Worm (Caenorhabditis elegans) whole organism, L1 larva: ENCODE measurements around the gene lido-14.

Experiments used
- C16A3.4 ChIP-seq: fragments of 150-350 bp; optimal IDR thresholded peaks from 2 replicates; lab custom pipeline; 2014; ENCODE audit warnings: missing biosample characterization, missing genetic modification characterization
- C34B4.2 ChIP-seq: sonication (generic microtip); optimal IDR thresholded peaks from 2 replicates; lab custom pipeline; 2017; ENCODE audit warnings: mild to moderate bottlenecking, missing genetic modification characterization, missing compliant biosample characterization
- Y116A8C.19 ChIP-seq: sonication (generic microtip); optimal IDR thresholded peaks from 2 replicates; lab custom pipeline; 2016; ENCODE audit warnings: missing compliant biosample characterization, missing genetic modification characterization, borderline replicate concordance
- alr-1 ChIP-seq: fragments of 200-800 bp; sonication (Bioruptor generic); optimal IDR thresholded peaks from 2 replicates; lab custom pipeline; 2018; ENCODE audit warnings: borderline replicate concordance, mild to moderate bottlenecking, missing genetic modification characterization, missing compliant biosample characterization
- aly-2 ChIP-seq: fragments of 150-350 bp; optimal IDR thresholded peaks from 2 replicates; lab custom pipeline; 2014; ENCODE audit warnings: missing biosample characterization, missing genetic modification characterization
- blmp-1 ChIP-seq: fragments of 150-350 bp; optimal IDR thresholded peaks from 2 replicates; lab custom pipeline; 2014; ENCODE audit warnings: missing biosample characterization, missing genetic modification characterization
- ceh-63 ChIP-seq: fragments of 200-800 bp; sonication (Bioruptor generic); optimal IDR thresholded peaks from 2 replicates; lab custom pipeline; 2018; ENCODE audit warnings: mild to moderate bottlenecking, missing genetic modification characterization, missing compliant biosample characterization
- ceh-8 ChIP-seq: fragments of 200-800 bp; sonication (Bioruptor generic); optimal IDR thresholded peaks from 2 replicates; lab custom pipeline; 2018; ENCODE audit warnings: mild to moderate bottlenecking, missing genetic modification characterization, moderate library complexity, missing compliant biosample characterization
- ces-1 ChIP-seq: fragments of 150-350 bp; optimal IDR thresholded peaks from 2 replicates; lab custom pipeline; 2014; ENCODE audit warnings: missing biosample characterization, missing genetic modification reagents, missing genetic modification characterization
- dsc-1 ChIP-seq: sonication (generic microtip); optimal IDR thresholded peaks from 2 replicates; lab custom pipeline; 2016; ENCODE audit warnings: mild to moderate bottlenecking, missing genetic modification characterization, missing compliant biosample characterization
- efl-3 ChIP-seq: fragments of 200-800 bp; sonication (Bioruptor generic); optimal IDR thresholded peaks from 2 replicates; lab custom pipeline; 2018; ENCODE audit warnings: mild to moderate bottlenecking, missing genetic modification characterization, missing compliant biosample characterization
- egl-27 ChIP-seq, 2 experiments: fragments of 150-350 bp in 1 of 2; sonication (generic microtip); optimal IDR thresholded peaks; 3 replicates each; lab custom pipeline; 2017 to 2018; ENCODE audit warnings: missing biosample characterization in 2 of 2, missing genetic modification characterization in 2 of 2, missing genetic modification reagents in 2 of 2
- elt-2 ChIP-seq: sonication (generic microtip); optimal IDR thresholded peaks from 2 replicates; lab custom pipeline; 2016; ENCODE audit warnings: missing genetic modification characterization, mild to moderate bottlenecking, inconsistent platforms, missing compliant biosample characterization, missing genetic modification reagents
- fkh-10 ChIP-seq: sonication (generic microtip); optimal IDR thresholded peaks from 2 replicates; lab custom pipeline; 2017; ENCODE audit warnings: missing biosample characterization, missing genetic modification reagents, missing genetic modification characterization
- fkh-4 ChIP-seq: sonication (generic microtip); optimal IDR thresholded peaks from 2 replicates; lab custom pipeline; 2016; ENCODE audit warnings: missing compliant biosample characterization, missing genetic modification characterization, borderline replicate concordance
- hlh-4 ChIP-seq: sonication (generic microtip); optimal IDR thresholded peaks from 2 replicates; lab custom pipeline; 2016; ENCODE audit warnings: mild to moderate bottlenecking, missing genetic modification characterization, missing compliant biosample characterization
- jun-1 ChIP-seq: fragments of 150-350 bp; optimal IDR thresholded peaks from 2 replicates; lab custom pipeline; 2014; ENCODE audit warnings: missing biosample characterization, missing genetic modification reagents, missing genetic modification characterization
- lin-14 ChIP-seq: fragments of 200-800 bp; sonication (Bioruptor generic); optimal IDR thresholded peaks from 2 replicates; lab custom pipeline; 2018; ENCODE audit warnings: mild to moderate bottlenecking, missing genetic modification characterization, moderate library complexity, missing compliant biosample characterization
- lin-39 ChIP-seq: fragments of 150-350 bp; optimal IDR thresholded peaks from 2 replicates; lab custom pipeline; 2014; ENCODE audit warnings: missing biosample characterization, missing genetic modification reagents, missing genetic modification characterization
- lir-3 ChIP-seq: sonication (generic microtip); optimal IDR thresholded peaks from 2 replicates; lab custom pipeline; 2016; ENCODE audit warnings: mild to moderate bottlenecking, missing genetic modification characterization, moderate library complexity, missing compliant biosample characterization; ENCODE audit not compliant: poor library complexity
- lsy-2 ChIP-seq, 2 experiments: fragments of 150-350 bp; optimal IDR thresholded peaks; 2 replicates each; lab custom pipeline; 2014; ENCODE audit warnings: missing biosample characterization in 2 of 2, missing genetic modification characterization in 2 of 2
- mab-9 ChIP-seq: fragments of 200-800 bp; sonication (Bioruptor generic); IDR thresholded peaks from 2 replicates; pipeline ENCODE4 v1.3.6; 2022; ENCODE audit warnings: missing genetic modification reagents, missing genetic modification characterization, missing compliant biosample characterization
- mdl-1 ChIP-seq, 2 experiments: fragments of 150-350 bp; optimal IDR thresholded peaks; 2 replicates each; lab custom pipeline; 2014 to 2017; ENCODE audit warnings: missing biosample characterization in 2 of 2, missing genetic modification characterization in 2 of 2, inconsistent platforms in 1 of 2
- nhr-11 ChIP-seq: fragments of 150-350 bp; optimal IDR thresholded peaks from 2 replicates; lab custom pipeline; 2014; ENCODE audit warnings: missing biosample characterization, missing genetic modification characterization
- nhr-12 ChIP-seq: sonication (generic microtip); optimal IDR thresholded peaks from 2 replicates; lab custom pipeline; 2017; ENCODE audit warnings: missing biosample characterization, missing genetic modification characterization
- nhr-237 ChIP-seq: fragments of 150-350 bp; optimal IDR thresholded peaks from 2 replicates; lab custom pipeline; 2014; ENCODE audit warnings: missing biosample characterization, missing genetic modification characterization
- nhr-47 ChIP-seq: sonication (generic microtip); optimal IDR thresholded peaks from 2 replicates; lab custom pipeline; 2016; ENCODE audit warnings: mild to moderate bottlenecking, missing genetic modification characterization, moderate library complexity, missing compliant biosample characterization
- nhr-71 ChIP-seq: sonication (generic microtip); optimal IDR thresholded peaks from 2 replicates; lab custom pipeline; 2016; ENCODE audit warnings: mild to moderate bottlenecking, missing genetic modification characterization, moderate library complexity, missing compliant biosample characterization
- nhr-76 ChIP-seq: sonication (generic microtip); optimal IDR thresholded peaks from 2 replicates; lab custom pipeline; 2017; ENCODE audit warnings: missing biosample characterization, missing genetic modification characterization
- nhr-77 ChIP-seq: fragments of 150-350 bp; optimal IDR thresholded peaks from 2 replicates; lab custom pipeline; 2014; ENCODE audit warnings: missing biosample characterization, missing genetic modification characterization
- nhr-84 ChIP-seq: sonication (generic microtip); optimal IDR thresholded peaks from 2 replicates; lab custom pipeline; 2017; ENCODE audit warnings: missing biosample characterization, missing genetic modification characterization
- pax-3 ChIP-seq: fragments of 200-800 bp; sonication (Bioruptor generic); optimal IDR thresholded peaks from 2 replicates; lab custom pipeline; 2018; ENCODE audit warnings: mild to moderate bottlenecking, missing genetic modification characterization, moderate library complexity, missing compliant biosample characterization
- skn-1 ChIP-seq: fragments of 150-350 bp; optimal IDR thresholded peaks from 2 replicates; lab custom pipeline; 2014; ENCODE audit warnings: missing biosample characterization, missing genetic modification characterization
- snu-23 ChIP-seq: sonication (generic microtip); optimal IDR thresholded peaks from 2 replicates; lab custom pipeline; 2016; ENCODE audit warnings: missing genetic modification characterization, missing compliant biosample characterization
- swsn-7 ChIP-seq: sonication (generic microtip); optimal IDR thresholded peaks from 2 replicates; lab custom pipeline; 2016; ENCODE audit warnings: missing genetic modification characterization, missing compliant biosample characterization
- tlp-1 ChIP-seq: fragments of 150-350 bp; optimal IDR thresholded peaks from 2 replicates; lab custom pipeline; 2014; ENCODE audit warnings: missing biosample characterization, missing genetic modification characterization
- unc-130 ChIP-seq: fragments of 150-350 bp; optimal IDR thresholded peaks from 2 replicates; lab custom pipeline; 2017; ENCODE audit warnings: missing biosample characterization, missing genetic modification characterization, inconsistent platforms
- unc-62 ChIP-seq: fragments of 150-350 bp; optimal IDR thresholded peaks from 2 replicates; lab custom pipeline; 2014; ENCODE audit warnings: missing biosample characterization, missing genetic modification reagents, missing genetic modification characterization
- unc-98 ChIP-seq: fragments of 200-800 bp; sonication (Bioruptor generic); IDR thresholded peaks from 2 replicates; pipeline ENCODE4 v1.3.6; 2022; ENCODE audit warnings: missing genetic modification characterization, missing compliant biosample characterization
- xbp-1 ChIP-seq: sonication (generic microtip); optimal IDR thresholded peaks from 2 replicates; lab custom pipeline; 2016; ENCODE audit warnings: missing genetic modification characterization, missing compliant biosample characterization
- zip-4 ChIP-seq: fragments of 200-800 bp; sonication (Bioruptor generic); optimal IDR thresholded peaks from 2 replicates; lab custom pipeline; 2018; ENCODE audit warnings: mild to moderate bottlenecking, missing genetic modification characterization, moderate library complexity, missing compliant biosample characterization
- ztf-4 ChIP-seq: fragments of 150-350 bp; optimal IDR thresholded peaks from 2 replicates; lab custom pipeline; 2014; ENCODE audit warnings: missing biosample characterization, missing genetic modification characterization

The lido-14 gene

DNA sequence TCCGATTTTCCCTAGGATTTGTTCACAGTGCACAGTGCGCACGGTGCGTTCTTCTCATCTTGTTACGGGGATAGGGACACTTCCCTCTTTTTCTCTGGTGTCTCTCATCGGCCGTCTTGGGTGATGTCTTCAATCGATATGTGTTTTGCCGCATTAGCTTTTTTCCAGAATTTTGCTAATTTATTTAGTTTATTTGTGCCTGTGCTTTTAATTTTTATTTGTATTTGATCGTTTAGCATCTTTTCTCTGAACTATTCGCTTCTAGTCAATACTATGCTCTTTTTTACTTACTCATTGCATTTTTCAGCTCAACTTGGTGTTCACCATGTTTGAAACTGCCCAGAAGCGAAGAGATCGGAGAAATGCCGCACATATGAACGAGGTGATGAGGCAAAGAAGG, 18.7 kb upstream of the lido-14 start, which contains the start of gene F14D2.5:
Gene F14D2.5, plus strand, starts transcription at position 301 of the 400 bp plus-strand sequence.
- TF ChIP-seq mdl-1 (tag; optimal IDR thresholded peaks at IDR 0.05; lab: Kevin White, UChicago) (no peak), C34B4.2 (tag; lab: Kevin White, UChicago) (no peak), unc-62 (no peak), lsy-2 (tag; optimal IDR thresholded peaks at IDR 0.05; lab: Kevin White, UChicago) (no peak), ceh-63 (GFP tag; lab: Kevin White, UChicago) (no peak), efl-3 (GFP tag; lab: Kevin White, UChicago) (no peak), zip-4 (GFP tag; lab: Kevin White, UChicago) (no peak), lir-3 (no peak), unc-130 (tag; lab: Kevin White, UChicago) (no peak), egl-27 (tag; optimal IDR thresholded peaks at IDR 0.05; lab: Kevin White, UChicago) (no peak), nhr-84 (tag; lab: Kevin White, UChicago) (no peak), swsn-7 (tag; lab: Kevin White, UChicago) (no peak), lin-39 (tag; lab: Kevin White, UChicago) (no peak), nhr-76 (tag; lab: Kevin White, UChicago) (no peak), nhr-47 (tag; lab: Kevin White, UChicago) (no peak), ces-1 (GFP tag; lab: Kevin White, UChicago) (no peak), nhr-12 (tag; lab: Kevin White, UChicago) (no peak), ztf-4 (tag; lab: Kevin White, UChicago) (no peak), ceh-8 (no peak), blmp-1 (no peak)
- TF ChIP-seq, all 84 proteins: peak for 0

ce11 chrII:3340818-3341217, 18.1 kb upstream of the lido-14 start:
- TF ChIP-seq nhr-237, result no peak
- no peak for TF ChIP-seq nhr-77
- TF ChIP-seq zip-4 (GFP tag; lab: Kevin White, UChicago), result no peak
- no peak for TF ChIP-seq nhr-11 (tag; lab: Kevin White, UChicago)
- TF ChIP-seq nhr-71, result no peak
- no peak for TF ChIP-seq aly-2
- TF ChIP-seq fkh-10 (GFP tag; lab: Kevin White, UChicago), result no peak
- no peak for TF ChIP-seq hlh-4
- TF ChIP-seq xbp-1 (tag; lab: Kevin White, UChicago), result no peak
- no peak for TF ChIP-seq skn-1 (tag; lab: Kevin White, UChicago)
- TF ChIP-seq snu-23 (GFP tag; lab: Kevin White, UChicago), result no peak
- TF ChIP-seq C16A3.4 (tag; lab: Kevin White, UChicago), result no peak
- no peak for TF ChIP-seq unc-62
- TF ChIP-seq lin-14 (GFP tag; lab: Kevin White, UChicago), result no peak
- no peak for TF ChIP-seq alr-1 (tag; lab: Kevin White, UChicago)

DNA sequence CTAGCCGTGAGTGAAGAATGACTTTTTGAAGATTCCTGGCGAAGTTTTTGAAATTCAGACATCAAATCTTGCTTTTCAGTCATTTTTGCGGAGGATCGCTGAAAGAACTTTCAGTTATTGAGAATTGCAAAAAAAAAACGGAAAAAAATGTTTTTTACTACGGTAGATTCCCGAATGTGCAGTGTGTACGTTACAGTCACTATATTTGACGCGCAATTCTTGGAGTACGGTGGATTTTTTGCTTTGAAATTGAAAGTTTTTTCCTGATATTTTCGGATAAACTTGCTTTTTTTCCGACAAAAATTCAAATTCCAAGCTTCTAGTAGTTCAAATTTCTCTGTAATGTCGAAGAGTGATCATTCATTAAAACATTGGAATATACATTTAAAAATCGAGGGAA, 16.9 kb upstream of the lido-14 start, which contains the start of gene F14D2.11:
Gene F14D2.11, minus strand, starts transcription at position 101 of the 400 bp plus-strand sequence.
- no peak for TF ChIP-seq pax-3 (tag; lab: Kevin White, UChicago)
- TF ChIP-seq tlp-1, result no peak
- TF ChIP-seq Y116A8C.19 (tag; lab: Kevin White, UChicago), result no peak
- TF ChIP-seq unc-62, result no peak
- no peak for TF ChIP-seq lin-14 (GFP tag; lab: Kevin White, UChicago)
- no peak for TF ChIP-seq xbp-1 (tag; lab: Kevin White, UChicago)
- no peak for TF ChIP-seq jun-1 (tag; lab: Kevin White, UChicago)
- no peak for TF ChIP-seq nhr-77
- no peak for TF ChIP-seq C34B4.2 (tag; lab: Kevin White, UChicago)

DNA sequence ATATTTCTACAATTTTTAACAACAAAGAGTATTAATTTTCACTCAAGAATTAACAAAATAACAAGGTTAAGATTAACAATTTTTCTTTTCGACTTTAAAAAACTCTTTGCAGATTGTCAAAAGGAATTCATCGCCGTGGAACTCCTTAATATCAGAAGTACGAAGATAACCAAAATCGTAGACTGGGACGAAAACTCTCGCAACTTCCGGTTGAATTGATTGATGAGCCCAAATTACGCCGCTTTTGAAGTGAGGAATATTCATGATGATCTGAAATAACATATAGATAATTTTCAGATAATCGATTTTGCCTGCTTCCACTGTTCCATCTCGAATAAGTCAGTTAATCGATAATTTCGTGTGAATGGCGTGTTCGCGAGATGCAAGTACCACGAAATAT, 15.2 kb upstream of the lido-14 start, which contains the start of gene F14D2.15:
Gene F14D2.15, minus strand, starts transcription at position 101 of the 400 bp plus-strand sequence.
- TF ChIP-seq efl-3 (GFP tag; lab: Kevin White, UChicago) (no peak), nhr-237 (no peak), mab-9 (GFP tag; lab: Robert Waterston, UW) (no peak), elt-2 (tag; lab: Kevin White, UChicago) (no peak), unc-98 (GFP tag; lab: Robert Waterston, UW) (no peak), dsc-1 (tag; lab: Kevin White, UChicago) (no peak), fkh-4 (tag; lab: Kevin White, UChicago) (no peak), lin-14 (GFP tag; lab: Kevin White, UChicago) (no peak), pax-3 (tag; lab: Kevin White, UChicago) (no peak)
- TF ChIP-seq, all 84 proteins: peak for 0
